Worm (Caenorhabditis elegans): ENCODE measurements around the gene F56D6.20.

- TF ChIP-seq nhr-237 (tag; optimal IDR thresholded peaks at IDR 0.05) (no peak), lin-39 (tag; optimal IDR thresholded peaks at IDR 0.05) (no peak)
These were observed 6.3 kb upstream of the F56D6.20 start, which contains the start of gene F56D6.11 for ce11 chrIV:3906393-3906792.

All from whole organism, L2 larva.